Worm (Caenorhabditis elegans) whole organism, late embryonic: ENCODE data around the gene lys-1.

ENCODE experiments used
- C08G9.2 ChIP-seq: sonication (generic microtip); optimal IDR thresholded peaks from 2 replicates; lab custom pipeline; 2016; ENCODE audit warnings: mild to moderate bottlenecking, missing genetic modification characterization, moderate library complexity, missing compliant biosample characterization
- F13H6.1 ChIP-seq: sonication (generic microtip); optimal IDR thresholded peaks from 2 replicates; lab custom pipeline; 2016; ENCODE audit warnings: missing genetic modification characterization, missing compliant biosample characterization
- ama-1 ChIP-seq: fragments of 150-350 bp; optimal IDR thresholded peaks from 2 replicates; lab custom pipeline; 2014
- ceh-18 ChIP-seq: sonication (generic microtip); optimal IDR thresholded peaks from 2 replicates; lab custom pipeline; 2016; ENCODE audit warnings: missing genetic modification characterization, missing compliant biosample characterization
- ceh-24 ChIP-seq: sonication (generic microtip); optimal IDR thresholded peaks from 2 replicates; lab custom pipeline; 2016; ENCODE audit warnings: mild to moderate bottlenecking, missing genetic modification characterization, missing compliant biosample characterization
- ceh-45 ChIP-seq: fragments of 200-800 bp; sonication (Bioruptor generic); IDR thresholded peaks from 2 replicates; pipeline ENCODE4 v1.3.6; 2022; ENCODE audit warnings: missing genetic modification reagents, missing genetic modification characterization, missing compliant biosample characterization
- ceh-48 ChIP-seq: sonication (generic microtip); optimal IDR thresholded peaks from 2 replicates; lab custom pipeline; 2016; ENCODE audit warnings: missing genetic modification characterization, inconsistent platforms, missing compliant biosample characterization
- dmd-4 ChIP-seq: sonication (generic microtip); optimal IDR thresholded peaks from 2 replicates; lab custom pipeline; 2016; ENCODE audit warnings: borderline replicate concordance, missing genetic modification characterization, missing compliant biosample characterization
- elt-2 ChIP-seq: sonication (generic microtip); optimal IDR thresholded peaks from 2 replicates; lab custom pipeline; 2016; ENCODE audit warnings: missing genetic modification reagents, missing genetic modification characterization, missing compliant biosample characterization
- elt-4 ChIP-seq: sonication (generic microtip); optimal IDR thresholded peaks from 2 replicates; lab custom pipeline; 2016; ENCODE audit warnings: missing genetic modification characterization, missing compliant biosample characterization
- ets-4 ChIP-seq: sonication (generic microtip); optimal IDR thresholded peaks from 2 replicates; lab custom pipeline; 2016; ENCODE audit warnings: missing genetic modification characterization, missing compliant biosample characterization
- eyg-1 ChIP-seq: sonication (generic microtip); optimal IDR thresholded peaks from 2 replicates; lab custom pipeline; 2016; ENCODE audit warnings: missing genotype, missing genetic modification characterization, missing compliant biosample characterization
- gmeb-2 ChIP-seq: sonication (generic microtip); optimal IDR thresholded peaks from 2 replicates; lab custom pipeline; 2016; ENCODE audit warnings: missing genetic modification characterization, inconsistent platforms, missing compliant biosample characterization
- hlh-15 ChIP-seq: sonication (generic microtip); optimal IDR thresholded peaks from 2 replicates; lab custom pipeline; 2016; ENCODE audit warnings: missing genetic modification characterization, missing compliant biosample characterization
- hlh-30 ChIP-seq: sonication (generic microtip); optimal IDR thresholded peaks from 2 replicates; lab custom pipeline; 2017; ENCODE audit warnings: antibody characterized with exemption, missing genetic modification characterization, missing compliant biosample characterization; ENCODE audit not compliant: insufficient read depth
- lim-6 ChIP-seq: sonication (generic microtip); optimal IDR thresholded peaks from 2 replicates; lab custom pipeline; 2016; ENCODE audit warnings: missing genetic modification characterization, missing compliant biosample characterization
- madf-2 ChIP-seq: sonication (generic microtip); optimal IDR thresholded peaks from 2 replicates; lab custom pipeline; 2017; ENCODE audit warnings: missing genetic modification characterization, missing compliant biosample characterization
- nhr-11 ChIP-seq: fragments of 150-350 bp; optimal IDR thresholded peaks from 2 replicates; lab custom pipeline; 2014; ENCODE audit warnings: missing biosample characterization, missing genetic modification characterization
- npax-4 ChIP-seq: sonication (generic microtip); optimal IDR thresholded peaks from 2 replicates; lab custom pipeline; 2016; ENCODE audit warnings: missing genetic modification characterization, missing compliant biosample characterization
- odd-2 ChIP-seq: sonication (generic microtip); optimal IDR thresholded peaks from 2 replicates; lab custom pipeline; 2017; ENCODE audit warnings: antibody characterized with exemption, mild to moderate bottlenecking, missing genetic modification characterization, missing compliant biosample characterization
- pag-3 ChIP-seq: sonication (generic microtip); optimal IDR thresholded peaks from 2 replicates; lab custom pipeline; 2016; ENCODE audit warnings: missing compliant biosample characterization, missing genetic modification characterization, borderline replicate concordance
- pha-2 ChIP-seq: sonication (generic microtip); optimal IDR thresholded peaks from 2 replicates; lab custom pipeline; 2017; ENCODE audit warnings: mild to moderate bottlenecking, missing genetic modification characterization, missing compliant biosample characterization
- pqm-1 ChIP-seq: sonication (generic microtip); optimal IDR thresholded peaks from 2 replicates; lab custom pipeline; 2016; ENCODE audit warnings: missing genetic modification characterization, missing compliant biosample characterization
- syd-9 ChIP-seq: sonication (generic microtip); optimal IDR thresholded peaks from 2 replicates; lab custom pipeline; 2016; ENCODE audit warnings: mild to moderate bottlenecking, missing genetic modification characterization, moderate library complexity, missing compliant biosample characterization
- tbx-2 ChIP-seq: sonication (generic microtip); optimal IDR thresholded peaks from 2 replicates; lab custom pipeline; 2016; ENCODE audit warnings: missing genetic modification characterization, missing compliant biosample characterization
- unc-42 ChIP-seq: sonication (generic microtip); optimal IDR thresholded peaks from 2 replicates; lab custom pipeline; 2016; ENCODE audit warnings: missing genotype, missing genetic modification characterization, missing compliant biosample characterization
- ztf-16 ChIP-seq: sonication (generic microtip); optimal IDR thresholded peaks from 2 replicates; lab custom pipeline; 2017; ENCODE audit warnings: missing genetic modification characterization, missing compliant biosample characterization

lys-1 gene

ce11 chrV:10277579-10277978 lies at the start of gene lys-1:
Gene lys-1, plus strand, starts transcription at chrV:10277904.
- TF ChIP-seq eyg-1 (no peak), gmeb-2 (no peak), dmd-4 (tag; lab: Kevin White, UChicago) (no peak), ama-1 (no peak), odd-2 (no peak), syd-9 (tag; lab: Kevin White, UChicago) (no peak), elt-2 (tag; lab: Kevin White, UChicago) (peak; percentile 20)
- TF ChIP-seq, all 69 proteins: peak for 1

ce11 chrV:10228360-10228759 lies 49.3 kb upstream of the lys-1 start, which contains the start of gene fipr-4:
Gene fipr-4, minus strand, starts transcription at chrV:10228460.
- TF ChIP-seq nhr-11 (tag; lab: Kevin White, UChicago) (no peak), ceh-45 (GFP tag; lab: Robert Waterston, UW) (no peak), ceh-24 (no peak), pag-3 (tag; lab: Kevin White, UChicago) (no peak), hlh-30 (tag; lab: Kevin White, UChicago) (no peak), odd-2 (no peak), hlh-15 (no peak), syd-9 (tag; lab: Kevin White, UChicago) (no peak), elt-2 (tag; lab: Kevin White, UChicago) (no peak)

- TF ChIP-seq ztf-16 (tag; lab: Kevin White, UChicago), result no peak
Observed at ce11 chrV:10229222-10229879, 48.4 kb upstream of the lys-1 start, which contains the start of the genes pyt-1 and fipr-7. Gene pyt-1, minus strand, starts transcription at chrV:10229322. Gene fipr-7, plus strand, starts transcription at chrV:10229829.

- TF ChIP-seq F13H6.1 (tag; lab: Kevin White, UChicago), result no peak
- TF ChIP-seq ceh-48 (tag; lab: Kevin White, UChicago), result no peak
- TF ChIP-seq odd-2, result no peak
- no peak for TF ChIP-seq pha-2 (tag; lab: Kevin White, UChicago)
- TF ChIP-seq ceh-18 (tag; lab: Kevin White, UChicago), result no peak
Observed at ce11 chrV:10230932-10231331, 46.8 kb upstream of the lys-1 start, which contains the start of gene fipr-6. Gene fipr-6, plus strand, starts transcription at chrV:10231232.

ce11 chrV:10233330-10233729 lies 44.4 kb upstream of the lys-1 start, which contains the start of gene str-182:
Gene str-182, minus strand, starts transcription at chrV:10233430.
- TF ChIP-seq ceh-18 (tag; lab: Kevin White, UChicago) (no peak), elt-2 (tag; lab: Kevin White, UChicago) (no peak), unc-42 (no peak), lim-6 (tag; lab: Kevin White, UChicago) (no peak)

- no peak for TF ChIP-seq ceh-24
- TF ChIP-seq ceh-45 (GFP tag; lab: Robert Waterston, UW), result no peak
- no peak for TF ChIP-seq eyg-1
- TF ChIP-seq ama-1, result no peak
- no peak for TF ChIP-seq F13H6.1 (tag; lab: Kevin White, UChicago)
- no peak for TF ChIP-seq ets-4 (tag; lab: Kevin White, UChicago)
- TF ChIP-seq pqm-1, result no peak
- no peak for TF ChIP-seq syd-9 (tag; lab: Kevin White, UChicago)
- TF ChIP-seq C08G9.2 (tag; lab: Kevin White, UChicago), result no peak
- TF ChIP-seq tbx-2 (tag; lab: Kevin White, UChicago), result no peak
- TF ChIP-seq elt-4 (tag; lab: Kevin White, UChicago), result no peak
- TF ChIP-seq madf-2, result no peak
Observed at ce11 chrV:10237171-10237570, 40.5 kb upstream of the lys-1 start.

- no peak for TF ChIP-seq dmd-4 (tag; lab: Kevin White, UChicago)
- TF ChIP-seq npax-4 (tag; lab: Kevin White, UChicago), result no peak
- TF ChIP-seq hlh-30 (tag; lab: Kevin White, UChicago), result no peak
Observed at ce11 chrV:10237959-10238444, 39.7 kb upstream of the lys-1 start.
